Fruit fly (Drosophila melanogaster): ENCODE results near the gene CG11892.

DNA sequence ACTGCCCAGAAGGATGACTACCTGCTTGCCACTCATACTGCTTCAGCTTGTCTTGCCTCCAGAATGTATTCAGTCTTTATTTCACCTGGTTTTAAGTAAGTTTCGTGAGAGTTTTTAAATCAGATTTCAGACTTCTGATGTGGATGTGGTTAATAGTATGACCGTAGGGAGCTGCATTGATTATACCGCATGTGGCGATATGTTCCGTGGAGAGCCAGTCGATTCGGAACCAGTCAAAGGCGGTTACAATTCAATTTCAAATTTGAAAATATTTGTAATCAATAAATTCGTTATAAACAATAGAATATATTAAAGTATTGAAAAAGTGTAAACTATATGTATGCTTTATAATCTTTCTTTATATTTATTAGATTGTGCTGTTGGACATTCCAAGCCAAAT lies 46.0 kb upstream of the CG11892 start, which contains the start of gene Sil1:
- TF ChIP-seq ttk (optimal IDR thresholded peaks at IDR 0.05) (no peak), h (optimal IDR thresholded peaks at IDR 0.05) (no peak)

All from Kc167 (cell line).